Worm (Caenorhabditis elegans): ENCODE results near the gene ceh-7.

- TF ChIP-seq daf-12 (tag; optimal IDR thresholded peaks at IDR 0.05) (no peak), egl-27 (tag; optimal IDR thresholded peaks at IDR 0.05) (no peak), dve-1 (tag; optimal IDR thresholded peaks at IDR 0.05; ENCODE audit: insufficient read depth) (no peak), dpl-1 (GFP tag; optimal IDR thresholded peaks at IDR 0.05) (no peak), pqm-1 (tag; optimal IDR thresholded peaks at IDR 0.05) (no peak), nhr-237 (tag; optimal IDR thresholded peaks at IDR 0.05) (no peak), nhr-28 (tag; optimal IDR thresholded peaks at IDR 0.05) (no peak), ztf-11 (tag; optimal IDR thresholded peaks at IDR 0.05) (no peak), lin-29 (GFP tag; IDR thresholded peaks at IDR 0.05) (no peak), lin-1 (GFP tag; IDR thresholded peaks at IDR 0.05) (no peak)
These were observed 18.0 kb downstream of the ceh-7 start, which contains the start of gene C34C6.9 for ce11 chrII:8685623-8686022.
